Worm (Caenorhabditis elegans) whole organism, L4 larva: ENCODE measurements around the gene shc-3.
A peak's percentile ranks its signal among the peaks of the same experiment; 100 is the strongest.

ENCODE experiments used
- D1046.2 ChIP-seq: fragments of 200-800 bp; sonication (Bioruptor generic); IDR thresholded peaks from 2 replicates; pipeline ENCODE4 v1.3.6; 2022; ENCODE audit warnings: missing genetic modification characterization, missing compliant biosample characterization
- F10B5.3 ChIP-seq: sonication (generic microtip); optimal IDR thresholded peaks from 2 replicates; lab custom pipeline; 2016; ENCODE audit warnings: mild to moderate bottlenecking, missing genetic modification characterization, missing compliant biosample characterization
- F26F4.8 ChIP-seq: fragments of 200-800 bp; sonication (Bioruptor generic); conservative IDR thresholded peaks from 2 replicates; pipeline ENCODE4 v1.3.6; 2022; ENCODE audit warnings: missing genetic modification characterization, missing compliant biosample characterization
- F49E8.2 ChIP-seq: sonication (generic microtip); optimal IDR thresholded peaks from 2 replicates; lab custom pipeline; 2016; ENCODE audit warnings: missing compliant biosample characterization, mild to moderate bottlenecking, missing genetic modification characterization, borderline replicate concordance
- T20F7.1 ChIP-seq: fragments of 200-800 bp; sonication (Bioruptor generic); optimal IDR thresholded peaks from 2 replicates; lab custom pipeline; 2018; ENCODE audit warnings: mild to moderate bottlenecking, missing genetic modification characterization, missing compliant biosample characterization
- T26A8.4 ChIP-seq: fragments of 200-800 bp; sonication (Bioruptor generic); IDR thresholded peaks from 2 replicates; pipeline ENCODE4 v1.3.6; 2022; ENCODE audit warnings: missing genetic modification characterization, missing compliant biosample characterization
- Y5F2A.4 ChIP-seq: fragments of 200-800 bp; sonication (Bioruptor generic); optimal IDR thresholded peaks from 2 replicates; lab custom pipeline; 2018; ENCODE audit warnings: mild to moderate bottlenecking, missing genetic modification characterization, missing compliant biosample characterization
- ZK337.2 ChIP-seq: fragments of 200-800 bp; sonication (Bioruptor generic); IDR thresholded peaks from 2 replicates; pipeline ENCODE4 v1.3.6; 2022; ENCODE audit warnings: missing genetic modification reagents, missing genetic modification characterization, missing compliant biosample characterization
- aha-1 ChIP-seq: fragments of 150-350 bp; peaks from one replicate; lab custom pipeline; 2014; ENCODE audit warnings: missing biosample characterization, missing genetic modification characterization
- arid-1 ChIP-seq: fragments of 200-800 bp; sonication (Bioruptor generic); conservative IDR thresholded peaks from 2 replicates; pipeline ENCODE4 v1.3.6; 2022; ENCODE audit warnings: missing genetic modification reagents, missing genetic modification characterization, missing compliant biosample characterization
- ceh-82 ChIP-seq: sonication (generic microtip); optimal IDR thresholded peaks from 2 replicates; lab custom pipeline; 2017; ENCODE audit warnings: missing biosample characterization, missing genetic modification characterization
- ces-1 ChIP-seq: fragments of 150-350 bp; sonication (generic microtip); optimal IDR thresholded peaks from 4 replicates; lab custom pipeline; 2014; ENCODE audit warnings: missing biosample characterization, missing genetic modification reagents, missing genetic modification characterization
- ctbp-1 ChIP-seq: fragments of 200-800 bp; sonication (Bioruptor generic); IDR thresholded peaks from 2 replicates; pipeline ENCODE4 v1.3.6; 2022; ENCODE audit warnings: missing genetic modification reagents, missing genetic modification characterization, missing compliant biosample characterization
- daf-16 ChIP-seq, 3 experiments: sonication (generic microtip); optimal IDR thresholded peaks; 2 replicates each; lab custom pipeline; 2016 to 2017; ENCODE audit warnings: missing genetic modification characterization in 3 of 3, missing genetic modification reagents in 3 of 3, mild to moderate bottlenecking in 2 of 3, missing compliant biosample characterization in 2 of 3, missing biosample characterization in 1 of 3, moderate library complexity in 1 of 3
- daf-19 ChIP-seq: fragments of 200-800 bp; sonication (Bioruptor generic); conservative IDR thresholded peaks from 2 replicates; pipeline ENCODE4 v1.3.6; 2022; ENCODE audit warnings: missing genetic modification characterization, missing compliant biosample characterization
- daf-8 ChIP-seq: fragments of 200-800 bp; sonication (Bioruptor generic); IDR thresholded peaks from 2 replicates; pipeline ENCODE4 v1.3.6; 2022; ENCODE audit warnings: missing genetic modification characterization, missing compliant biosample characterization
- duxl-1 ChIP-seq: sonication (generic microtip); optimal IDR thresholded peaks from 2 replicates; lab custom pipeline; 2016; ENCODE audit warnings: mild to moderate bottlenecking, missing genetic modification characterization, moderate library complexity, missing compliant biosample characterization; ENCODE audit not compliant: poor library complexity
- dve-1 ChIP-seq: sonication (generic microtip); optimal IDR thresholded peaks from 2 replicates; lab custom pipeline; 2017; ENCODE audit warnings: antibody characterized with exemption, mild to moderate bottlenecking, missing genetic modification characterization, missing compliant biosample characterization; ENCODE audit not compliant: insufficient read depth
- egl-27 ChIP-seq: sonication (generic microtip); optimal IDR thresholded peaks from 3 replicates; lab custom pipeline; 2017; ENCODE audit warnings: missing biosample characterization, missing genetic modification reagents, missing genetic modification characterization
- fkh-10 ChIP-seq: fragments of 150-350 bp; optimal IDR thresholded peaks from 2 replicates; lab custom pipeline; 2014; ENCODE audit warnings: missing biosample characterization, missing genetic modification reagents, missing genetic modification characterization
- gei-8 ChIP-seq: fragments of 200-800 bp; sonication (Bioruptor generic); optimal IDR thresholded peaks from 2 replicates; lab custom pipeline; 2018; ENCODE audit warnings: mild to moderate bottlenecking, missing genetic modification characterization, missing compliant biosample characterization
- lin-1 ChIP-seq: fragments of 200-800 bp; sonication (Bioruptor generic); IDR thresholded peaks from 2 replicates; pipeline ENCODE4 v1.3.6; 2022; ENCODE audit warnings: missing genetic modification reagents, missing genetic modification characterization, missing compliant biosample characterization
- lin-29 ChIP-seq: fragments of 200-800 bp; sonication (Bioruptor generic); IDR thresholded peaks from 2 replicates; pipeline ENCODE4 v1.3.6; 2022; ENCODE audit warnings: missing genetic modification reagents, missing genetic modification characterization, missing compliant biosample characterization
- lin-38 ChIP-seq: fragments of 200-800 bp; sonication (Bioruptor generic); IDR thresholded peaks from 2 replicates; pipeline ENCODE4 v1.3.6; 2022; ENCODE audit warnings: missing genetic modification reagents, missing genetic modification characterization, missing compliant biosample characterization
- madf-5 ChIP-seq, 2 experiments: fragments of 200-800 bp; sonication (Bioruptor generic); IDR thresholded peaks; 2 replicates each; pipeline ENCODE4 v1.3.6; 2022; ENCODE audit warnings: missing compliant biosample characterization in 2 of 2, missing genetic modification characterization in 2 of 2
- nhr-10 ChIP-seq: fragments of 150-350 bp; optimal IDR thresholded peaks from 2 replicates; lab custom pipeline; 2014; ENCODE audit warnings: missing biosample characterization, missing genetic modification characterization
- nhr-11 ChIP-seq: fragments of 150-350 bp; optimal IDR thresholded peaks from 2 replicates; lab custom pipeline; 2014; ENCODE audit warnings: missing biosample characterization, missing genetic modification characterization
- nhr-237 ChIP-seq: sonication (generic microtip); optimal IDR thresholded peaks from 2 replicates; lab custom pipeline; 2017; ENCODE audit warnings: missing biosample characterization, missing genetic modification characterization
- nhr-25 ChIP-seq: sonication (generic microtip); optimal IDR thresholded peaks from 2 replicates; lab custom pipeline; 2017; ENCODE audit warnings: missing genetic modification characterization, mild to moderate bottlenecking, missing compliant biosample characterization, antibody characterized with exemption, moderate library complexity, borderline replicate concordance; ENCODE audit not compliant: insufficient read depth
- nhr-48 ChIP-seq: sonication (generic microtip); optimal IDR thresholded peaks from 2 replicates; lab custom pipeline; 2016; ENCODE audit warnings: mild to moderate bottlenecking, missing genetic modification characterization, missing compliant biosample characterization
- nhr-6 ChIP-seq: fragments of 150-350 bp; optimal IDR thresholded peaks from 2 replicates; lab custom pipeline; 2014; ENCODE audit warnings: missing biosample characterization, missing genetic modification characterization
- php-3 ChIP-seq: fragments of 200-800 bp; sonication (Bioruptor generic); IDR thresholded peaks from 2 replicates; pipeline ENCODE4 v1.3.6; 2022; ENCODE audit warnings: missing genetic modification reagents, missing genetic modification characterization, missing compliant biosample characterization
- pqm-1 ChIP-seq: sonication (generic microtip); optimal IDR thresholded peaks from 2 replicates; lab custom pipeline; 2017; ENCODE audit warnings: missing biosample characterization, missing genetic modification characterization
- snpc-1.2 ChIP-seq: fragments of 200-800 bp; sonication (Bioruptor generic); IDR thresholded peaks from 2 replicates; pipeline ENCODE4 v1.3.6; 2022; ENCODE audit warnings: missing genetic modification reagents, missing genetic modification characterization, missing compliant biosample characterization
- snpc-4 ChIP-seq: fragments of 150-350 bp; optimal IDR thresholded peaks from 2 replicates; lab custom pipeline; 2014; ENCODE audit warnings: missing biosample characterization, missing genetic modification characterization
- tra-1 ChIP-seq: fragments of 200-800 bp; sonication (Bioruptor generic); IDR thresholded peaks from 2 replicates; pipeline ENCODE4 v1.3.6; 2022; ENCODE audit warnings: missing genetic modification reagents, missing genetic modification characterization, missing compliant biosample characterization
- unc-62 ChIP-seq, 3 experiments: fragments of 150-350 bp in 1 of 3; sonication (generic microtip); optimal IDR thresholded peaks in 2 of 3; peaks in 1 of 3; 1 replicate in 1 of 3; 2 replicates in 2 of 3; lab custom pipeline; 2014 to 2017; ENCODE audit warnings: missing biosample characterization in 3 of 3, missing genetic modification characterization in 3 of 3, missing genetic modification reagents in 3 of 3, missing genotype in 1 of 3
- vab-7 ChIP-seq: fragments of 200-800 bp; sonication (Bioruptor generic); IDR thresholded peaks from 2 replicates; pipeline ENCODE4 v1.3.6; 2022; ENCODE audit warnings: missing genetic modification reagents, missing genetic modification characterization, missing compliant biosample characterization
- zip-2 ChIP-seq: fragments of 150-350 bp; optimal IDR thresholded peaks from 2 replicates; lab custom pipeline; 2014; ENCODE audit warnings: missing biosample characterization, missing genetic modification characterization

The shc-3 gene

DNA sequence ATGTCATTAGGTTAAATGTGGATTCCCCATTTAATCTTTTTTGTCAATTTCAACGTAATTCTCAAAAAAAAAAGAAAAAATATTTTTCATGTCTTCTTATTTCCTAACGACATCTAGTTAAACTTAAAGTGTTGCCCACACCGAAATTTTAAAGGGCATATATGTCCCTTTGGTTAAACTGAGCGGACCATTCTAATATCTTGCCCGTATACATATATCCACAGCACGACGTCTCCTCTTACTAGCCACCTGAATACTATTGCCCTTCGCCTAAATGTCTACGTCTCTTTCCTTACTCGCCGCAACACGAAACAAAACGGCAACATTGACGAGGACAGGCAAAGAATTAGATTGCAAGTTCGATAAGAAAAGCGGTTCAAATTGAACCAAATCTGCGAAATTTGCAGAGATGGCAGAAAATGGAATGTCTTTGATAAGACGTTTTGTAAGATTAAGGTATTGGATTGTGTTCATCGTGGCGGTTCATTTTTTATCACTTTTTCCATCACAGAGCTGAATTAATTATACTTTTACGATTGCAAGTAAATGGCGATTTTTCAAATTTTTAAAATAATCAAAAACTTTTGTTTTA is 16.6 kb upstream of the shc-3 start (continued):
- peak; percentile 87 for TF ChIP-seq lin-1 (GFP tag; lab: Robert Waterston, UW)
- peak; percentile 96 for TF ChIP-seq ces-1 (GFP tag; lab: Kevin White, UChicago)
- TF ChIP-seq pqm-1, result peak; percentile 26
- TF ChIP-seq nhr-237, result peak; percentile 95
- TF ChIP-seq Y5F2A.4 (GFP tag; lab: Kevin White, UChicago), result peak; percentile 94
- peak; percentile 100 for TF ChIP-seq dve-1 (tag; lab: Kevin White, UChicago)
- peak; percentile 0 for TF ChIP-seq snpc-4 (tag; lab: Kevin White, UChicago)
- TF ChIP-seq daf-8 (GFP tag; lab: Robert Waterston, UW), result peak; percentile 89; the same call in 1 of the 2 replicates
- TF ChIP-seq vab-7 (GFP tag; lab: Robert Waterston, UW), result peak; percentile 98
- peak; percentile 97 for TF ChIP-seq gei-8 (GFP tag; lab: Kevin White, UChicago)
- TF ChIP-seq php-3 (GFP tag; lab: Robert Waterston, UW), result peak; percentile 98
- TF ChIP-seq unc-62 (GFP tag; optimal IDR thresholded peaks at IDR 0.05 in 1 of 2; lab: Kevin White, UChicago), result peak; percentile 90 to 100
- peak; percentile 61 for TF ChIP-seq unc-62 (tag; optimal IDR thresholded peaks at IDR 0.05; lab: Kevin White, UChicago)
- TF ChIP-seq ZK337.2 (GFP tag; lab: Robert Waterston, UW), result peak; percentile 89
- peak; percentile 99 for TF ChIP-seq nhr-11 (tag; lab: Kevin White, UChicago)
- TF ChIP-seq tra-1 (GFP tag; lab: Robert Waterston, UW), result peak; percentile 96
- peak; percentile 100 for TF ChIP-seq aha-1
- TF ChIP-seq nhr-48 (tag; lab: Kevin White, UChicago), result peak; percentile 98
- peak; percentile 98 for TF ChIP-seq daf-19 (GFP tag; lab: Robert Waterston, UW)
- TF ChIP-seq T26A8.4 (GFP tag; lab: Robert Waterston, UW), result peak; percentile 100
- TF ChIP-seq egl-27 (tag; lab: Kevin White, UChicago), result peak; percentile 86
- TF ChIP-seq madf-5 (GFP tag; IDR thresholded peaks at IDR 0.05; lab: Robert Waterston, UW), result peak in 1 of 2 experiments; percentile 95; a peak in 2 of 4 replicates
- TF ChIP-seq, all 104 proteins: peak for 95

DNA sequence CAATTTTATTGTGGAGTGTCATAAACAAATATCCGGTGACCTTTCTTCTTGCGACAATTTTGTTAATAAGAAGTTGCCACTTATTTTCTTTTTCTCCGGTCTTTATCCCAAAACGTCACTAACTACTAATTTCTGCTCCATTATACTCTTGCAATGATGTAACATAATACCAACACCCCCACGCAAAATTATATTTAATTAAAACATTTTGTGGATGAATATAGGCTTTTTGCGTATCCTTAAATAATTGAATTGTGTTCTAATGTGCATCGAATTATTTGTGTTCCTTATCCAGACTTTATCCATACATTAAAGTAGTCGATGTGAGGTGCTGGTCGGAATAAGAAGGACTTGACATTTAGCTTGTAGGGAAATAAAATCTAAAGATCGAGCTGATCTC is 14.4 kb upstream of the shc-3 start:
- TF ChIP-seq zip-2 (tag; lab: Kevin White, UChicago) (no peak), duxl-1 (no peak), F26F4.8 (no peak)
- TF ChIP-seq, all 104 proteins: peak for 0

ce11 chrX:13706607-13707006 is 10.7 kb upstream of the shc-3 start, which contains the start of gene K02D3.1:
Gene K02D3.1, plus strand, starts transcription at chrX:13706907.
- TF ChIP-seq lin-38 (no peak), unc-62 (GFP tag; optimal IDR thresholded peaks at IDR 0.05 in 1 of 2; lab: Kevin White, UChicago) (peak in 1 of 2 experiments; percentile 32), unc-62 (tag; optimal IDR thresholded peaks at IDR 0.05; lab: Kevin White, UChicago) (no peak)
- TF ChIP-seq, all 104 proteins: peak for 1

DNA sequence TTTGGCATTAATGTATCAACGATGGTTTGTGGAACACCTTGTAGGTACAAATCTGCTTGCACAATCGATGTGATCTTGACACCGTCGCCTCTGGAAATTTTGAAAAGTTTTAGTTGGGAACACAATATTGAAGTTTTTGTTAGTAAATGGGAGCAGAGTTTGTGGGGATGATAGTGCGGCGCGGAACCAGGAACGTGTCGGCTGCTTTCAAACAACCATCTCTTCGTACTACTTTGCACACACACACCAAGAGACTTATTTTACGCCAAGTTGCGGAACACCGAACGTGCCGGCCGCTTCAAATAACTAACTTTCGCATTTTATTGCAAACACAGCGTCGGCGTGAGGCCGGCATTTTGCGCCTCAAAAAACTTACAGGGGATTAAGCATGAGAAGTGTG is 8.3 kb upstream of the shc-3 start:
- no peak for TF ChIP-seq ceh-82 (tag; lab: Kevin White, UChicago)
- TF ChIP-seq daf-16 (GFP tag; optimal IDR thresholded peaks at IDR 0.05; lab: Kevin White, UChicago), result no peak
- TF ChIP-seq daf-16 (tag; optimal IDR thresholded peaks at IDR 0.05; lab: Kevin White, UChicago), result no peak
- TF ChIP-seq F10B5.3 (tag; lab: Kevin White, UChicago), result no peak
- TF ChIP-seq daf-8 (GFP tag; lab: Robert Waterston, UW), result no peak
- TF ChIP-seq nhr-25 (tag; lab: Kevin White, UChicago), result no peak
- no peak for TF ChIP-seq arid-1 (GFP tag; lab: Robert Waterston, UW)
- no peak for TF ChIP-seq lin-29 (GFP tag; lab: Robert Waterston, UW)
- TF ChIP-seq nhr-6 (tag; lab: Kevin White, UChicago), result no peak
- no peak for TF ChIP-seq nhr-10 (tag; lab: Kevin White, UChicago)
- no peak for TF ChIP-seq ces-1 (GFP tag; lab: Kevin White, UChicago)
- TF ChIP-seq T20F7.1 (GFP tag; lab: Kevin White, UChicago), result no peak
- TF ChIP-seq fkh-10 (GFP tag; lab: Kevin White, UChicago), result no peak
- TF ChIP-seq ctbp-1 (GFP tag; lab: Robert Waterston, UW), result no peak
- TF ChIP-seq snpc-1.2 (GFP tag; lab: Robert Waterston, UW), result no peak
- TF ChIP-seq T26A8.4 (GFP tag; lab: Robert Waterston, UW), result no peak
- no peak for TF ChIP-seq F49E8.2 (tag; lab: Kevin White, UChicago)
- TF ChIP-seq D1046.2 (GFP tag; lab: Robert Waterston, UW), result no peak
